Worm (Caenorhabditis elegans): ENCODE data around the gene gkow-1.
A peak's percentile ranks its signal among the peaks of the same experiment; 100 is the strongest.

The gkow-1 gene

DNA sequence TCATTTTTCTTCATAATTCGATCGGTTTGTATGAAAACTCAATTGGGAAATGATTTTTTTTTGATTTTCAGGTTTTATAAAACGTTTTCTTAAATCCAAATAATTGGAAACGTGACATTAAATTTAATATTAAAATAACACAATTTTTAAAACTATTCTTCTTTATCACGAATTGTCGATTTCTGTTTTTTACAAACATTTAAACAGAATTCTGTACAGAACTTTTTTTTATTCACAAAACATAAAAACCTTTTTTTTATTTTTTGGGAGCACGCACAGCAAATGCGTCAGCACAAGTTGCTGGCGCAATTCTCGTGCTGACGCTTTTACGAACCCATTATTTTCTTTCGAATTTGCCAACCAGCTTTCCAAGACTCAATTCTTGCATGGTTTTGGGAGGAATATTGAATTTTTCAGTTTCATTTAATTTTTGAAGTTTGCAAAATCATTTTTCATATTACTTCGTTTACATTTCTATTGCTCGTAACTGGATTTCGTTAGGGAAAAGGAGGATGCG is 15.9 kb downstream of the gkow-1 start, which contains the start of gene mpz-5 (continued):
- no peak for TF ChIP-seq snpc-1.1 (tag; optimal IDR thresholded peaks at IDR 0.05; ENCODE audit: insufficient read depth)
- TF ChIP-seq dox-1 (GFP tag; IDR thresholded peaks at IDR 0.05): peak; percentile 66
- peak in 1 of 3 experiments; percentile 64 for TF ChIP-seq lin-35 (GFP tag; optimal IDR thresholded peaks at IDR 0.05)
- no peak for TF ChIP-seq nhr-90 (tag; optimal IDR thresholded peaks at IDR 0.05)
- TF ChIP-seq unc-130 (GFP tag; optimal IDR thresholded peaks at IDR 0.05): no peak

ce11 chrIV:10374601-10375000 is 16.7 kb downstream of the gkow-1 start, which contains the start of gene mask-1:
Gene mask-1, plus strand, starts transcription at chrIV:10374901.
- no peak for TF ChIP-seq hlh-26 (GFP tag; conservative IDR thresholded peaks at IDR 0.05)
- no peak for TF ChIP-seq egl-18 (GFP tag; IDR thresholded peaks at IDR 0.05)
- TF ChIP-seq bed-1 (GFP tag; IDR thresholded peaks at IDR 0.05): no peak
- no peak for TF ChIP-seq unc-130 (GFP tag; optimal IDR thresholded peaks at IDR 0.05)
- TF ChIP-seq B0261.1 (tag; optimal IDR thresholded peaks at IDR 0.05): no peak
- no peak for TF ChIP-seq rpc-1 (optimal IDR thresholded peaks at IDR 0.05)
- TF ChIP-seq rpc-1 (tag; optimal IDR thresholded peaks at IDR 0.05): no peak

DNA sequence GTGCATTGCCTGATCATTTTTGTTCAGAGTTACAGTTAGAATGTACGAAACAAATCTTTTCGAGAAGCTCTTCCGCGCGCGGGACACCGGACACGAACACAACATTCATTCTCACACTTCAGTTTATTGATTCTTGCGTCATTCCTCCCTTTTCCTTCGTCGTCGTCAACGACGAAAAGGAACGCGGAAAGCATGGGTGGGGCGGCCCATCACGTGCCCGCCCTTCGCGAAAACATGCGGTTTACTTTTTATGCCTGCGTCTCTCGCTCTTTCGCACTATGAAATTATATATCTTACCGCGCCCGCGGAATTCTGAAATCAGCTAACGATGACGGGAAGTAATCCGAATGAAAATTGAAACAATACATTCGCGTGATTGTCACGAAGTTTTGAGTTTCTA is 22.7 kb downstream of the gkow-1 start:
- TF ChIP-seq rcor-1 (GFP tag; IDR thresholded peaks at IDR 0.05) (peak; percentile 33; the same call in 1 of the 2 replicates), F57C9.4 (tag; optimal IDR thresholded peaks at IDR 0.05) (no peak), ztf-28 (GFP tag; IDR thresholded peaks at IDR 0.05) (no peak), ZK185.1 (tag; optimal IDR thresholded peaks at IDR 0.05; ENCODE audit: poor library complexity, severe bottlenecking) (no peak), hmg-1.2 (GFP tag; IDR thresholded peaks at IDR 0.05) (peak; percentile 72), mes-4 (tag; optimal IDR thresholded peaks at IDR 0.05) (no peak), Y95B8A.8 (GFP tag; IDR thresholded peaks at IDR 0.05) (no peak; the same call in 1 of the 2 replicates), madf-8 (GFP tag; conservative IDR thresholded peaks at IDR 0.05) (peak; percentile 63), B0336.3 (GFP tag; IDR thresholded peaks at IDR 0.05) (0 out of 2 replicates have a peak, but pooled peaks have one; percentile 44), madf-10 (tag; optimal IDR thresholded peaks at IDR 0.05) (no peak), F23B12.7 (tag; optimal IDR thresholded peaks at IDR 0.05; ENCODE audit: insufficient read depth) (peak; percentile 0), snpc-4 (GFP tag; optimal IDR thresholded peaks at IDR 0.05) (no peak), snpc-4 (tag; optimal IDR thresholded peaks at IDR 0.05) (peak in 1 of 4 experiments; percentile 20), attf-5 (GFP tag; optimal IDR thresholded peaks at IDR 0.05) (peak; percentile 70), mel-28 (tag; optimal IDR thresholded peaks at IDR 0.05; ENCODE audit: borderline replicate concordance) (no peak), pbrm-1 (GFP tag; IDR thresholded peaks at IDR 0.05) (0 out of 2 replicates have a peak, but pooled peaks have one; percentile 32), lin-40 (tag; optimal IDR thresholded peaks at IDR 0.05) (peak; percentile 48), egl-18 (GFP tag; IDR thresholded peaks at IDR 0.05) (no peak), him-1 (tag; optimal IDR thresholded peaks at IDR 0.05) (no peak), dpl-1 (GFP tag; optimal IDR thresholded peaks at IDR 0.05) (no peak), F37B4.10 (GFP tag; IDR thresholded peaks at IDR 0.05) (no peak), efl-1 (GFP tag; optimal IDR thresholded peaks at IDR 0.05) (peak; percentile 70), F33H1.4 (GFP tag; IDR thresholded peaks at IDR 0.05) (peak; percentile 15; the same call in 1 of the 2 replicates), Y67H2A.10 (GFP tag; conservative IDR thresholded peaks at IDR 0.05) (0 out of 2 replicates have a peak, but pooled peaks have one; percentile 7), lag-1 (GFP tag; IDR thresholded peaks at IDR 0.05) (no peak), hsf-1 (GFP tag; IDR thresholded peaks at IDR 0.05) (peak; percentile 66), tlf-1 (GFP tag; optimal IDR thresholded peaks at IDR 0.05) (peak; percentile 45), nhr-80 (tag; optimal IDR thresholded peaks at IDR 0.05) (peak; percentile 1), ceh-27 (GFP tag; optimal IDR thresholded peaks at IDR 0.05) (no peak), ztf-26 (tag; optimal IDR thresholded peaks at IDR 0.05) (peak; percentile 27), dox-1 (GFP tag; IDR thresholded peaks at IDR 0.05) (peak; percentile 45), cebp-1 (GFP tag; IDR thresholded peaks at IDR 0.05) (no peak), cebp-1 (tag; optimal IDR thresholded peaks at IDR 0.05) (peak; percentile 74), ceh-79 (tag; optimal IDR thresholded peaks at IDR 0.05) (no peak), K11D2.4 (GFP tag; IDR thresholded peaks at IDR 0.05) (no peak), xnd-1 (tag; optimal IDR thresholded peaks at IDR 0.05) (peak; percentile 67)
